Fruit fly (Drosophila melanogaster) whole organism, embryonic: Measurements from ENCODE around the gene Drsl2.

Source experiments
- Atf-2 ChIP-seq: fragments of 200-800 bp; sonication (Bioruptor generic); optimal IDR thresholded peaks from 2 replicates; lab custom pipeline; 2016; ENCODE audit warnings: missing biosample characterization, missing genetic modification characterization
- Bteb2 ChIP-seq: fragments of 200-800 bp; sonication (Bioruptor generic); optimal IDR thresholded peaks from 2 replicates; lab custom pipeline; 2016; ENCODE audit warnings: missing biosample characterization, missing genetic modification characterization
- CG10543 ChIP-seq: fragments of 200-800 bp; sonication (Bioruptor generic); optimal IDR thresholded peaks from 3 replicates; lab custom pipeline; 2017; ENCODE audit warnings: missing biosample characterization, mild to moderate bottlenecking, missing genetic modification characterization, moderate library complexity
- CG16813 ChIP-seq: fragments of 200-800 bp; sonication (Bioruptor generic); IDR thresholded peaks from 3 replicates; pipeline ENCODE4 v1.3.6; 2022; ENCODE audit warnings: missing biosample characterization, missing genetic modification characterization; ENCODE audit not compliant: partially characterized antibody
- CG18619 ChIP-seq: fragments of 200-800 bp; sonication (Bioruptor generic); optimal IDR thresholded peaks from 3 replicates; lab custom pipeline; 2017; ENCODE audit warnings: missing biosample characterization, mild to moderate bottlenecking, missing genetic modification characterization
- CG2129 ChIP-seq: fragments of 200-800 bp; sonication (Bioruptor generic); IDR thresholded peaks from 2 replicates; pipeline ENCODE4 v1.3.6; 2022; ENCODE audit warnings: missing biosample characterization, missing genetic modification characterization; ENCODE audit not compliant: partially characterized antibody
- CG2875 ChIP-seq: fragments of 200-800 bp; sonication (Bioruptor generic); optimal IDR thresholded peaks from 2 replicates; lab custom pipeline; 2017; ENCODE audit warnings: missing biosample characterization, mild to moderate bottlenecking, missing genetic modification characterization, missing genetic modification reagents
- CG31365 ChIP-seq: fragments of 200-800 bp; sonication (Bioruptor generic); optimal IDR thresholded peaks from 2 replicates; lab custom pipeline; 2018; ENCODE audit warnings: missing biosample characterization, mild to moderate bottlenecking, missing genetic modification characterization
- CG42726 ChIP-seq: fragments of 200-800 bp; sonication (Bioruptor generic); IDR thresholded peaks from 2 replicates; pipeline ENCODE4 v1.3.6; 2022; ENCODE audit warnings: missing biosample characterization, missing genetic modification characterization; ENCODE audit not compliant: partially characterized antibody
- CG4404 ChIP-seq: fragments of 200-800 bp; sonication (Bioruptor generic); IDR thresholded peaks from 2 replicates; pipeline ENCODE4 v1.3.6; 2022; ENCODE audit warnings: missing biosample characterization, missing genetic modification characterization
- CG4707 ChIP-seq: fragments of 200-800 bp; sonication (Bioruptor generic); optimal IDR thresholded peaks from 2 replicates; lab custom pipeline; 2018; ENCODE audit warnings: missing biosample characterization, mild to moderate bottlenecking, missing genetic modification characterization, moderate library complexity
- CG6175 ChIP-seq: fragments of 200-800 bp; sonication (Bioruptor generic); IDR thresholded peaks from 3 replicates; pipeline ENCODE4 v1.3.6; 2022; ENCODE audit warnings: missing biosample characterization, missing genetic modification characterization
- CG7357 ChIP-seq: fragments of 200-800 bp; sonication (Bioruptor generic); IDR thresholded peaks from 3 replicates; pipeline ENCODE4 v1.3.6; 2022; ENCODE audit warnings: missing biosample characterization, missing genetic modification characterization
- CG7928 ChIP-seq: fragments of 200-800 bp; sonication (Bioruptor generic); optimal IDR thresholded peaks from 2 replicates; lab custom pipeline; 2017; ENCODE audit warnings: missing biosample characterization, mild to moderate bottlenecking, missing genetic modification characterization
- CG8089 ChIP-seq: fragments of 200-800 bp; sonication (Bioruptor generic); optimal IDR thresholded peaks from 3 replicates; lab custom pipeline; 2016; ENCODE audit warnings: missing biosample characterization, missing genetic modification characterization
- CG9817 ChIP-seq: fragments of 200-800 bp; sonication (Bioruptor generic); optimal IDR thresholded peaks from 2 replicates; lab custom pipeline; 2018; ENCODE audit warnings: missing biosample characterization, mild to moderate bottlenecking, missing genetic modification characterization, moderate library complexity
- Dad ChIP-seq: fragments of 200-800 bp; sonication (Bioruptor generic); optimal IDR thresholded peaks from 3 replicates; lab custom pipeline; 2016; ENCODE audit warnings: missing biosample characterization, missing genetic modification characterization
- Ets65A ChIP-seq: fragments of 200-800 bp; sonication (Bioruptor generic); peaks from one replicate; lab custom pipeline; 2016; ENCODE audit warnings: missing biosample characterization, missing genetic modification characterization
- HmgZ ChIP-seq: fragments of 200-800 bp; sonication (Bioruptor generic); optimal IDR thresholded peaks from 2 replicates; lab custom pipeline; 2018; ENCODE audit warnings: missing biosample characterization, mild to moderate bottlenecking, missing genetic modification characterization
- Hr39 ChIP-seq: fragments of >200 bp; optimal IDR thresholded peaks from 2 replicates; lab custom pipeline; 2017
- Lim3 ChIP-seq: fragments of 200-800 bp; sonication (Bioruptor generic); IDR thresholded peaks from 2 replicates; pipeline ENCODE4 v1.3.6; 2022; ENCODE audit warnings: missing biosample characterization, missing genetic modification characterization
- Neu2 ChIP-seq: fragments of 200-800 bp; sonication (Bioruptor generic); optimal IDR thresholded peaks from 3 replicates; lab custom pipeline; 2016; ENCODE audit warnings: missing biosample characterization, missing genetic modification characterization, borderline replicate concordance
- Nf-YA ChIP-seq: fragments of 200-800 bp; sonication (Bioruptor generic); IDR thresholded peaks from 2 replicates; pipeline ENCODE4 v1.3.6; 2022; ENCODE audit warnings: missing biosample characterization, missing genetic modification characterization
- Nf-YC ChIP-seq: fragments of 200-800 bp; optimal IDR thresholded peaks from 3 replicates; lab custom pipeline; 2019; ENCODE audit warnings: missing biosample characterization, mild to moderate bottlenecking, missing genetic modification characterization, moderate library complexity
- Ptx1 ChIP-seq: fragments of 200-800 bp; sonication (Bioruptor generic); IDR thresholded peaks from 2 replicates; pipeline ENCODE4 v1.3.6; 2022; ENCODE audit warnings: missing biosample characterization, missing genetic modification characterization
- Ravus ChIP-seq: fragments of 200-800 bp; sonication (Bioruptor generic); IDR thresholded peaks from 2 replicates; pipeline ENCODE4 v1.3.6; 2022; ENCODE audit warnings: missing biosample characterization, missing genetic modification characterization
- Vsx1 ChIP-seq: fragments of 200-800 bp; sonication (Bioruptor generic); optimal IDR thresholded peaks from 2 replicates; lab custom pipeline; 2017; ENCODE audit warnings: missing biosample characterization, mild to moderate bottlenecking, missing genetic modification characterization, missing genetic modification reagents
- ab ChIP-seq: fragments of 200-800 bp; sonication (Bioruptor generic); optimal IDR thresholded peaks from 2 replicates; lab custom pipeline; 2016; ENCODE audit warnings: missing biosample characterization, missing genetic modification characterization
- abd-A ChIP-seq: fragments of 200-800 bp; sonication (Bioruptor generic); optimal IDR thresholded peaks from 3 replicates; lab custom pipeline; 2019; ENCODE audit warnings: missing biosample characterization, mild to moderate bottlenecking, missing genetic modification characterization, moderate library complexity
- ac ChIP-seq: fragments of 200-800 bp; sonication (Bioruptor generic); optimal IDR thresholded peaks from 3 replicates; lab custom pipeline; 2017; ENCODE audit warnings: missing biosample characterization, mild to moderate bottlenecking, missing genetic modification characterization
- ase ChIP-seq: fragments of 200-800 bp; sonication (Bioruptor generic); IDR thresholded peaks from 3 replicates; pipeline ENCODE4 v1.3.6; 2022; ENCODE audit warnings: missing biosample characterization, missing genetic modification characterization
- az2 ChIP-seq: fragments of 200-800 bp; sonication (Bioruptor generic); optimal IDR thresholded peaks from 3 replicates; lab custom pipeline; 2016; ENCODE audit warnings: missing biosample characterization, missing genetic modification characterization
- bcd ChIP-seq: fragments of 200-800 bp; sonication (Bioruptor generic); optimal IDR thresholded peaks from 2 replicates; lab custom pipeline; 2017; ENCODE audit warnings: missing biosample characterization, mild to moderate bottlenecking, missing genetic modification characterization
- caup ChIP-seq: fragments of 200-800 bp; sonication (Bioruptor generic); optimal IDR thresholded peaks from 3 replicates; lab custom pipeline; 2017; ENCODE audit warnings: missing biosample characterization, mild to moderate bottlenecking, missing genetic modification characterization, moderate library complexity; ENCODE audit not compliant: severe bottlenecking
- dm ChIP-seq: fragments of 200-800 bp; sonication (Bioruptor generic); optimal IDR thresholded peaks from 3 replicates; lab custom pipeline; 2016; ENCODE audit warnings: missing biosample characterization, missing genetic modification characterization
- en ChIP-seq: fragments of 200-800 bp; sonication (Bioruptor generic); optimal IDR thresholded peaks from 2 replicates; lab custom pipeline; 2016; ENCODE audit warnings: missing biosample characterization, missing genetic modification characterization
- fd64A ChIP-seq: fragments of 200-800 bp; sonication (Bioruptor generic); optimal IDR thresholded peaks from 3 replicates; lab custom pipeline; 2018; ENCODE audit warnings: missing biosample characterization, mild to moderate bottlenecking, missing genetic modification characterization
- inv ChIP-seq: fragments of 200-800 bp; sonication (Bioruptor generic); IDR thresholded peaks from 2 replicates; pipeline ENCODE4 v1.3.6; 2022; ENCODE audit warnings: missing biosample characterization, missing genetic modification characterization; ENCODE audit not compliant: partially characterized antibody
- kni ChIP-seq: fragments of 200-800 bp; sonication (Bioruptor generic); optimal IDR thresholded peaks from 3 replicates; lab custom pipeline; 2017; ENCODE audit warnings: mild to moderate bottlenecking, missing biosample characterization, missing genetic modification reagents, missing genetic modification characterization
- mirr ChIP-seq: fragments of 200-800 bp; sonication (Bioruptor generic); optimal IDR thresholded peaks from 3 replicates; lab custom pipeline; 2018; ENCODE audit warnings: missing biosample characterization, mild to moderate bottlenecking, missing genetic modification characterization
- pita ChIP-seq: fragments of 200-800 bp; sonication (Bioruptor generic); optimal IDR thresholded peaks from 2 replicates; lab custom pipeline; 2017; ENCODE audit warnings: missing biosample characterization, mild to moderate bottlenecking, missing genetic modification characterization
- pzg ChIP-seq: fragments of 200-800 bp; sonication (Bioruptor generic); optimal IDR thresholded peaks from 3 replicates; lab custom pipeline; 2018; ENCODE audit warnings: missing biosample characterization, mild to moderate bottlenecking, missing genetic modification characterization, moderate library complexity
- seq ChIP-seq: fragments of 200-800 bp; sonication (Bioruptor generic); IDR thresholded peaks from 2 replicates; pipeline ENCODE4 v1.3.6; 2022; ENCODE audit warnings: missing biosample characterization, missing genetic modification characterization
- sna ChIP-seq: fragments of 200-800 bp; sonication (Bioruptor generic); IDR thresholded peaks from 2 replicates; pipeline ENCODE4 v1.3.6; 2022; ENCODE audit warnings: missing biosample characterization, missing genetic modification characterization; ENCODE audit not compliant: partially characterized antibody
- sug ChIP-seq: fragments of 200-800 bp; optimal IDR thresholded peaks from 2 replicates; lab custom pipeline; 2019; ENCODE audit warnings: missing biosample characterization, mild to moderate bottlenecking, missing genetic modification characterization, moderate library complexity
- unc-4 ChIP-seq: fragments of 200-800 bp; sonication (Bioruptor generic); IDR thresholded peaks from 2 replicates; pipeline ENCODE4 v1.3.6; 2022; ENCODE audit warnings: missing biosample characterization, missing genetic modification characterization; ENCODE audit not compliant: partially characterized antibody
- z ChIP-seq: fragments of 200-800 bp; sonication (Bioruptor generic); IDR thresholded peaks from 3 replicates; pipeline ENCODE4 v1.3.6; 2022; ENCODE audit warnings: missing biosample characterization, missing genetic modification characterization
- zen2 ChIP-seq: fragments of 200-800 bp; sonication (Bioruptor generic); IDR thresholded peaks from 3 replicates; pipeline ENCODE4 v1.3.6; 2022; ENCODE audit warnings: missing biosample characterization, missing genetic modification characterization; ENCODE audit not compliant: partially characterized antibody
- zfh1 ChIP-seq: fragments of 200-800 bp; sonication (Bioruptor generic); IDR thresholded peaks from 3 replicates; pipeline ENCODE4 v1.3.6; 2022; ENCODE audit warnings: missing biosample characterization, missing genetic modification characterization

Gene Drsl2

DNA sequence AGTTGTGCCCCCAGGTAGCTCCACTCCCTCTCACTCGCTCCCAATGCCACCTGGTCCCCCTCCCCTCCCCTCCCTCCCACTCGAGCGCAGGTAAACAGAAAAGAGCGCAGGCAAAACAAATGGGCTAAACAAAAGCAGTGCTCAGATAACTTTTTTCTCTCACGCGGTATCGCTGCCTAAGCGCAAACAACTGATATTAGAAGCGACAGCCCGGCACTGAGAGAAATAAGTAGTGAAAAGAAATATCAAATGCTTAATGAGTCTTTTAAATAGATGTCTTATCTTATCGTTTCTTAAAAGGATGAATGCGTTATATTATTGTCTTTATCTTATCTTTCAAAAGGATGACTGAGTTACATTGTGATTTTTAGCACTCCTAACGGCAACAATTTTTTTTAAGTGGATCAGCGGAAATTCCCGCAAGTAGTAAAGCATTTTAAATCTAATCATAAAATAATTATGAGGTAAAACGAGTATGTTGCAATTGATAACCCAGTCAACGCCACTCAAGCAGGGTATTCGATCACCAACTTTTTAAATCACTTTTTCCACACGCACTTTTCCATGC, 12.9 kb upstream of the Drsl2 start (continued):
- TF ChIP-seq inv (GFP tag; lab: Robert Waterston, UW) = no peak
- peak; percentile 98 for TF ChIP-seq Ets65A
- peak; percentile 62; the same call in 2 of the 3 replicates for TF ChIP-seq z (GFP tag; lab: Robert Waterston, UW)
- peak; percentile 81 for TF ChIP-seq mirr (GFP tag; lab: Kevin White, UChicago)
- TF ChIP-seq zfh1 (GFP tag; lab: Robert Waterston, UW) = peak; percentile 89
- peak; percentile 88 for TF ChIP-seq caup (GFP tag; lab: Kevin White, UChicago)
- TF ChIP-seq CG16813 (GFP tag; lab: Robert Waterston, UW) = no peak
- no peak for TF ChIP-seq Hr39
- TF ChIP-seq sug (tag; lab: Kevin White, UChicago) = peak; percentile 89

DNA sequence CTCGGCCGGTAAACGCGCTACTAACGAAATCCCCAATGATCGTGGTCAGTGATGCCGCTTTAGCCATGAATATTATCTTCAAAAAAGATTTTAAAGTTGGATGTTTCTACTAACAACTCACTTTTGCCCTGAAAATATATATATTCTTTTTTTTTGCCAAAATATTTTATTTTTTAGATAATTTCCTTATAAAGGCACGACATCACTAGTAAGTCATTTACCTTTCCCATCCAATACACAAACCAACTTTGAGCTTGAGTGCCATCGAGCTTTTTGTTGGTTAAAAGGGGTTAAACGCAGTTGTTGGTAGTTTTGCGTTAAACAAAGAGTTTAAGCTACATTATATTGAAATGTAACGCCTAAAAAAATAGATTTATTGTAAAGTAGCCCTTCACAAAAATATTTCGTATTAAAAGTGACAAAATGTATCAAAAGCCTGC, 11.0 kb upstream of the Drsl2 start, which contains the start of gene CG14968:
Gene CG14968 (minus strand): TSS at position 26 of the 440 bp plus-strand sequence.
- TF ChIP-seq CG10543 = peak; percentile 75
- TF ChIP-seq Ptx1 (GFP tag; lab: Robert Waterston, UW) = peak; percentile 97
- peak; percentile 8 for TF ChIP-seq ac (GFP tag; lab: Kevin White, UChicago)
- TF ChIP-seq CG9817 = peak; percentile 86
- peak; percentile 65 for TF ChIP-seq CG8089 (GFP tag; lab: Kevin White, UChicago)
- no peak for TF ChIP-seq en (GFP tag; lab: Kevin White, UChicago)
- peak; percentile 90 for TF ChIP-seq Bteb2 (GFP tag; lab: Kevin White, UChicago)
- peak; percentile 69 for TF ChIP-seq Nf-YC
- peak; percentile 92 for TF ChIP-seq Nf-YA
- peak; percentile 86 for TF ChIP-seq Dad (GFP tag; lab: Kevin White, UChicago)
- TF ChIP-seq az2 = peak; percentile 92
- peak; percentile 55 for TF ChIP-seq Vsx1 (GFP tag; lab: Kevin White, UChicago)
- TF ChIP-seq fd64A = peak; percentile 68
- no peak for TF ChIP-seq ab (GFP tag; lab: Kevin White, UChicago)
- no peak for TF ChIP-seq unc-4 (GFP tag; lab: Robert Waterston, UW)
- peak; percentile 86 for TF ChIP-seq Ravus
- TF ChIP-seq kni (GFP tag; lab: Kevin White, UChicago) = peak; percentile 30
- peak; percentile 26 for TF ChIP-seq pita
- no peak for TF ChIP-seq CG2129 (GFP tag; lab: Robert Waterston, UW)
- TF ChIP-seq CG2875 = peak; percentile 72
- peak; percentile 91 for TF ChIP-seq CG18619 (GFP tag; lab: Kevin White, UChicago)
- peak; percentile 94 for TF ChIP-seq CG6175
- no peak for TF ChIP-seq zen2 (GFP tag; lab: Robert Waterston, UW)
- no peak for TF ChIP-seq abd-A (tag; lab: Kevin White, UChicago)
- peak; percentile 73 for TF ChIP-seq CG31365
- peak; percentile 86 for TF ChIP-seq CG7357
- no peak for TF ChIP-seq sna (GFP tag; lab: Robert Waterston, UW)
- no peak for TF ChIP-seq CG42726 (GFP tag; lab: Robert Waterston, UW)
- TF ChIP-seq CG7928 (GFP tag; lab: Kevin White, UChicago) = peak; percentile 70
- peak; percentile 93 for TF ChIP-seq HmgZ
- peak; percentile 95 for TF ChIP-seq bcd (GFP tag; lab: Kevin White, UChicago)
- no peak for TF ChIP-seq dm (GFP tag; lab: Kevin White, UChicago)
- TF ChIP-seq pzg (GFP tag; lab: Kevin White, UChicago) = no peak
- TF ChIP-seq seq = peak; percentile 96
- peak; percentile 80 for TF ChIP-seq CG4404
- peak; percentile 74 for TF ChIP-seq CG4707 (GFP tag; lab: Kevin White, UChicago)
- TF ChIP-seq Atf-2 (GFP tag; lab: Kevin White, UChicago) = peak; percentile 57
- TF ChIP-seq ase (GFP tag; lab: Robert Waterston, UW) = peak; percentile 96
- peak; percentile 83 for TF ChIP-seq Lim3 (GFP tag; lab: Robert Waterston, UW)
- no peak for TF ChIP-seq Neu2 (GFP tag; lab: Kevin White, UChicago)
